Fruit fly (Drosophila melanogaster) whole organism, embryonic: ENCODE measurements around the gene Inx3.

Source experiments
- Bdp1 ChIP-seq: fragments of 200-800 bp; sonication (Bioruptor generic); optimal IDR thresholded peaks from 3 replicates; lab custom pipeline; 2016; ENCODE audit warnings: missing biosample characterization, missing genetic modification characterization
- Blimp-1 ChIP-seq: fragments of 200-800 bp; sonication (Bioruptor generic); optimal IDR thresholded peaks from 3 replicates; lab custom pipeline; 2018; ENCODE audit warnings: missing biosample characterization, missing genetic modification characterization, mild to moderate bottlenecking, moderate library complexity, missing genetic modification reagents
- CG10267 ChIP-seq: fragments of 200-800 bp; sonication (Bioruptor generic); optimal IDR thresholded peaks from 2 replicates; lab custom pipeline; 2018; ENCODE audit warnings: missing biosample characterization, mild to moderate bottlenecking, missing genetic modification characterization, moderate library complexity
- CG10274 ChIP-seq: fragments of 200-800 bp; sonication (Bioruptor generic); optimal IDR thresholded peaks from 3 replicates; lab custom pipeline; 2017; ENCODE audit warnings: missing biosample characterization, mild to moderate bottlenecking, missing genetic modification characterization
- CG10431 ChIP-seq: fragments of 200-800 bp; sonication (Bioruptor generic); optimal IDR thresholded peaks from 3 replicates; lab custom pipeline; 2018; ENCODE audit warnings: missing biosample characterization, mild to moderate bottlenecking, missing genetic modification characterization
- CG12659 ChIP-seq: fragments of 200-800 bp; sonication (Bioruptor generic); optimal IDR thresholded peaks from 3 replicates; lab custom pipeline; 2017; ENCODE audit warnings: mild to moderate bottlenecking, missing biosample characterization, missing genetic modification reagents, missing genetic modification characterization
- CG13287 ChIP-seq: fragments of 200-800 bp; sonication (Bioruptor generic); IDR thresholded peaks from 2 replicates; pipeline ENCODE4 v1.3.6; 2022; ENCODE audit warnings: missing biosample characterization, missing genetic modification characterization; ENCODE audit not compliant: partially characterized antibody
- CG13894 ChIP-seq: fragments of 200-800 bp; sonication (Bioruptor generic); optimal IDR thresholded peaks from 3 replicates; lab custom pipeline; 2018; ENCODE audit warnings: missing biosample characterization, mild to moderate bottlenecking, missing genetic modification characterization, moderate library complexity
- CG15479 ChIP-seq: fragments of 200-800 bp; sonication (Bioruptor generic); optimal IDR thresholded peaks from 3 replicates; lab custom pipeline; 2019; ENCODE audit warnings: missing biosample characterization, mild to moderate bottlenecking, missing genetic modification characterization, moderate library complexity
- CG15514 ChIP-seq: fragments of 200-800 bp; sonication (Bioruptor generic); optimal IDR thresholded peaks from 3 replicates; lab custom pipeline; 2017; ENCODE audit warnings: missing biosample characterization, missing genetic modification characterization, mild to moderate bottlenecking, moderate library complexity, missing genetic modification reagents
- CG15601 ChIP-seq: fragments of 200-800 bp; sonication (Bioruptor generic); optimal IDR thresholded peaks from 3 replicates; lab custom pipeline; 2019; ENCODE audit warnings: missing biosample characterization, mild to moderate bottlenecking, missing genetic modification characterization, moderate library complexity
- CG2116 ChIP-seq: fragments of 200-800 bp; sonication (Bioruptor generic); optimal IDR thresholded peaks from 3 replicates; lab custom pipeline; 2018; ENCODE audit warnings: missing biosample characterization, mild to moderate bottlenecking, missing genetic modification characterization
- CG2129 ChIP-seq: fragments of 200-800 bp; sonication (Bioruptor generic); IDR thresholded peaks from 2 replicates; pipeline ENCODE4 v1.3.6; 2022; ENCODE audit warnings: missing biosample characterization, missing genetic modification characterization; ENCODE audit not compliant: partially characterized antibody
- CG2199 ChIP-seq: fragments of 200-800 bp; sonication (Bioruptor generic); IDR thresholded peaks from 3 replicates; pipeline ENCODE4 v1.3.6; 2022; ENCODE audit warnings: missing biosample characterization, missing genetic modification characterization
- CG2202 ChIP-seq: fragments of 200-800 bp; sonication (Bioruptor generic); optimal IDR thresholded peaks from 2 replicates; lab custom pipeline; 2018; ENCODE audit warnings: missing biosample characterization, mild to moderate bottlenecking, missing genetic modification characterization
- CG30403 ChIP-seq: fragments of 200-800 bp; sonication (Bioruptor generic); optimal IDR thresholded peaks from 3 replicates; lab custom pipeline; 2016; ENCODE audit warnings: missing biosample characterization, missing genetic modification characterization
- CG3995 ChIP-seq: fragments of 200-800 bp; sonication (Bioruptor generic); optimal IDR thresholded peaks from 3 replicates; lab custom pipeline; 2016; ENCODE audit warnings: missing biosample characterization, missing genetic modification characterization
- CG43689 ChIP-seq: fragments of 200-800 bp; sonication (Bioruptor generic); IDR thresholded peaks from 2 replicates; pipeline ENCODE4 v1.3.6; 2022; ENCODE audit warnings: missing biosample characterization, missing genetic modification characterization
- CG4617 ChIP-seq: fragments of 200-800 bp; sonication (Bioruptor generic); optimal IDR thresholded peaks from 3 replicates; lab custom pipeline; 2016; ENCODE audit warnings: missing biosample characterization, missing genetic modification characterization, borderline replicate concordance
- CG6765 ChIP-seq: fragments of 200-800 bp; sonication (Bioruptor generic); optimal IDR thresholded peaks from 3 replicates; lab custom pipeline; 2017; ENCODE audit warnings: missing biosample characterization, mild to moderate bottlenecking, missing genetic modification characterization
- CG6791 ChIP-seq: fragments of 200-800 bp; sonication (Bioruptor generic); IDR thresholded peaks from 3 replicates; pipeline ENCODE4 v1.3.6; 2022; ENCODE audit warnings: missing biosample characterization, missing genetic modification characterization; ENCODE audit not compliant: partially characterized antibody
- CG8290 ChIP-seq, 3 experiments: fragments of 200-800 bp; sonication (Bioruptor generic); optimal IDR thresholded peaks; 2 replicates each; lab custom pipeline; 2016 to 2019; ENCODE audit warnings: missing biosample characterization in 3 of 3, missing genetic modification characterization in 3 of 3, mild to moderate bottlenecking in 2 of 3, moderate library complexity in 1 of 3
- CHES-1-like ChIP-seq: fragments of 200-800 bp; sonication (Bioruptor generic); optimal IDR thresholded peaks from 2 replicates; lab custom pipeline; 2016; ENCODE audit warnings: missing biosample characterization, missing genetic modification characterization
- Drgx ChIP-seq: fragments of 200-800 bp; sonication (Bioruptor generic); IDR thresholded peaks from 2 replicates; pipeline ENCODE4 v1.3.6; 2022; ENCODE audit warnings: missing biosample characterization, missing genetic modification characterization
- Ets97D ChIP-seq: fragments of 200-800 bp; sonication (Bioruptor generic); optimal IDR thresholded peaks from 3 replicates; lab custom pipeline; 2016; ENCODE audit warnings: missing biosample characterization, missing genetic modification characterization
- Fer2 ChIP-seq: fragments of 200-800 bp; sonication (Bioruptor generic); optimal IDR thresholded peaks from 2 replicates; lab custom pipeline; 2018; ENCODE audit warnings: missing biosample characterization, mild to moderate bottlenecking, missing genetic modification characterization, moderate library complexity
- HmgD ChIP-seq: fragments of 200-800 bp; sonication (Bioruptor generic); optimal IDR thresholded peaks from 3 replicates; lab custom pipeline; 2016; ENCODE audit warnings: missing biosample characterization, missing genetic modification characterization
- Hmx ChIP-seq: fragments of 200-800 bp; sonication (Bioruptor generic); optimal IDR thresholded peaks from 2 replicates; lab custom pipeline; 2016; ENCODE audit warnings: missing biosample characterization, missing genetic modification characterization
- Lim3 ChIP-seq: fragments of 200-800 bp; sonication (Bioruptor generic); IDR thresholded peaks from 2 replicates; pipeline ENCODE4 v1.3.6; 2022; ENCODE audit warnings: missing biosample characterization, missing genetic modification characterization
- Optix ChIP-seq: fragments of 200-800 bp; sonication (Bioruptor generic); IDR thresholded peaks from 3 replicates; pipeline ENCODE4 v1.3.6; 2022; ENCODE audit warnings: missing biosample characterization, missing genetic modification characterization
- Rfx ChIP-seq: fragments of 200-800 bp; sonication (Bioruptor generic); IDR thresholded peaks from 2 replicates; pipeline ENCODE4 v1.3.6; 2022; ENCODE audit warnings: missing biosample characterization, missing genetic modification characterization
- Scr ChIP-seq: fragments of 200-800 bp; sonication (Bioruptor generic); IDR thresholded peaks from 2 replicates; pipeline ENCODE4 v1.3.6; 2022; ENCODE audit warnings: missing biosample characterization, missing genetic modification characterization; ENCODE audit not compliant: partially characterized antibody
- Sin3A ChIP-seq: fragments of >200 bp; optimal IDR thresholded peaks from 2 replicates; lab custom pipeline; 2018
- Xrp1 ChIP-seq: fragments of 200-800 bp; sonication (Bioruptor generic); IDR thresholded peaks from 2 replicates; pipeline ENCODE4 v1.3.6; 2022; ENCODE audit warnings: missing biosample characterization, missing genetic modification characterization
- ab ChIP-seq: fragments of 200-800 bp; sonication (Bioruptor generic); optimal IDR thresholded peaks from 2 replicates; lab custom pipeline; 2016; ENCODE audit warnings: missing biosample characterization, missing genetic modification characterization
- ara ChIP-seq: fragments of 200-800 bp; sonication (Bioruptor generic); IDR thresholded peaks from 2 replicates; pipeline ENCODE4 v1.3.6; 2022; ENCODE audit warnings: missing biosample characterization, missing genetic modification characterization
- az2 ChIP-seq: fragments of 200-800 bp; sonication (Bioruptor generic); optimal IDR thresholded peaks from 3 replicates; lab custom pipeline; 2016; ENCODE audit warnings: missing biosample characterization, missing genetic modification characterization
- bbx ChIP-seq: fragments of 200-800 bp; sonication (Bioruptor generic); IDR thresholded peaks from 2 replicates; pipeline ENCODE4 v1.3.6; 2022; ENCODE audit warnings: missing biosample characterization, missing genetic modification characterization; ENCODE audit not compliant: partially characterized antibody
- chm ChIP-seq: fragments of 200-800 bp; sonication (Bioruptor generic); IDR thresholded peaks from 2 replicates; pipeline ENCODE4 v1.3.6; 2022; ENCODE audit warnings: missing biosample characterization, missing genetic modification characterization
- ci ChIP-seq: fragments of 200-800 bp; sonication (Bioruptor generic); IDR thresholded peaks from 3 replicates; pipeline ENCODE4 v1.3.6; 2022; ENCODE audit warnings: missing biosample characterization, missing genetic modification characterization
- ewg ChIP-seq: fragments of 200-800 bp; sonication (Bioruptor generic); optimal IDR thresholded peaks from 3 replicates; lab custom pipeline; 2017; ENCODE audit warnings: mild to moderate bottlenecking, missing biosample characterization, missing genetic modification reagents, missing genetic modification characterization
- fd64A ChIP-seq: fragments of 200-800 bp; sonication (Bioruptor generic); optimal IDR thresholded peaks from 3 replicates; lab custom pipeline; 2018; ENCODE audit warnings: missing biosample characterization, mild to moderate bottlenecking, missing genetic modification characterization
- gce ChIP-seq: fragments of 200-800 bp; sonication (Bioruptor generic); IDR thresholded peaks from 3 replicates; pipeline ENCODE4 v1.3.6; 2022; ENCODE audit warnings: missing biosample characterization, missing genetic modification characterization
- hth ChIP-seq: fragments of >200 bp; optimal IDR thresholded peaks from 2 replicates; lab custom pipeline; 2017; ENCODE audit warnings: inconsistent platforms
- lilli ChIP-seq: fragments of 200-800 bp; sonication (Bioruptor generic); optimal IDR thresholded peaks from 3 replicates; lab custom pipeline; 2016; ENCODE audit warnings: missing biosample characterization, missing genetic modification characterization
- nau ChIP-seq: fragments of 200-800 bp; sonication (Bioruptor generic); optimal IDR thresholded peaks from 3 replicates; lab custom pipeline; 2017; ENCODE audit warnings: missing biosample characterization, mild to moderate bottlenecking, missing genetic modification characterization, missing genetic modification reagents
- nom ChIP-seq: fragments of 200-800 bp; sonication (Bioruptor generic); optimal IDR thresholded peaks from 2 replicates; lab custom pipeline; 2017; ENCODE audit warnings: missing biosample characterization, missing genetic modification characterization, mild to moderate bottlenecking, moderate library complexity, missing genetic modification reagents
- peb ChIP-seq: fragments of 200-800 bp; sonication (Bioruptor generic); IDR thresholded peaks from 2 replicates; pipeline ENCODE4 v1.3.6; 2022; ENCODE audit warnings: missing biosample characterization, missing genetic modification characterization
- slou ChIP-seq: fragments of 200-800 bp; sonication (Bioruptor generic); optimal IDR thresholded peaks from 3 replicates; lab custom pipeline; 2016; ENCODE audit warnings: missing biosample characterization, missing genetic modification characterization
- sqz ChIP-seq: fragments of 200-800 bp; sonication (Bioruptor generic); optimal IDR thresholded peaks from 3 replicates; lab custom pipeline; 2018; ENCODE audit warnings: missing biosample characterization, mild to moderate bottlenecking, missing genetic modification characterization
- trh ChIP-seq: fragments of 200-800 bp; sonication (Bioruptor generic); optimal IDR thresholded peaks from 2 replicates; lab custom pipeline; 2016; ENCODE audit warnings: missing biosample characterization, missing genetic modification characterization

Gene Inx3

DNA sequence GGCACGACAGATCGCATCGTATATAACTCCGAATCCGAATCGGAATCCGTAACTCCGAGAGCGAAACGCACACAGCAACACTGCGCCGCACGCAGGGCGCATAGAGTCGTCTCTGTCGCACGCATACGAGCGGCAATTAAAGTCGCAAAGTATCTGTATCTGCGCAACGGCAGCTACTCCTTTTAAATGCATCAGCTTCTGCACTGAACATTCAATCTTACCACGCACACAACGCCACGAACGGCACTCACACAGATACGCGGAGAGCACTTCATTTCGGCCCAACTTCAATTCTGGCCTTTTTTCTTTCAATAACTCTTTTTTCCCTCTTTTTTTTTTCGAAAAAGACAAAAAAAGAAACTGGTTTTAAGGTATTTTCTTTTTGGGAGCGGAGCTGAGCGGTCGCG, 1.1 kb downstream of the Inx3 start:
- TF ChIP-seq CG12659 (GFP tag; lab: Kevin White, UChicago): no peak
- peak; percentile 24 for TF ChIP-seq CG8290 (GFP tag; optimal IDR thresholded peaks at IDR 0.05; lab: Kevin White, UChicago)
- TF ChIP-seq CG8290 (tag; optimal IDR thresholded peaks at IDR 0.05; lab: Kevin White, UChicago): no peak
- TF ChIP-seq lilli: no peak
- TF ChIP-seq slou (GFP tag; lab: Kevin White, UChicago): no peak
- peak; percentile 30; the same call in 1 of the 3 replicates for TF ChIP-seq CG6791 (GFP tag; lab: Robert Waterston, UW)
- no peak for TF ChIP-seq CG4617
- TF ChIP-seq CG2199 (GFP tag; lab: Robert Waterston, UW): peak; percentile 84
- no peak for TF ChIP-seq fd64A
- TF ChIP-seq ewg (GFP tag; lab: Kevin White, UChicago): peak; percentile 27
- no peak for TF ChIP-seq Optix
- TF ChIP-seq CG15601 (tag; lab: Kevin White, UChicago): peak; percentile 26
- TF ChIP-seq CG10267: no peak
- TF ChIP-seq chm (GFP tag; lab: Robert Waterston, UW): peak; percentile 18; the same call in 1 of the 2 replicates
- no peak for TF ChIP-seq trh (GFP tag; lab: Kevin White, UChicago)
- TF ChIP-seq Xrp1 (GFP tag; lab: Robert Waterston, UW): no peak
- peak; percentile 78 for TF ChIP-seq Drgx (GFP tag; lab: Robert Waterston, UW)
- no peak for TF ChIP-seq Rfx (GFP tag; lab: Robert Waterston, UW)
- no peak for TF ChIP-seq Bdp1 (GFP tag; lab: Kevin White, UChicago)
- TF ChIP-seq CG43689: no peak
- no peak for TF ChIP-seq CG6765
- TF ChIP-seq bbx (GFP tag; lab: Robert Waterston, UW): 0 out of 2 replicates have a peak, but pooled peaks have one; percentile 10
- no peak for TF ChIP-seq CG10274 (GFP tag; lab: Kevin White, UChicago)
- no peak for TF ChIP-seq CHES-1-like (GFP tag; lab: Kevin White, UChicago)
- TF ChIP-seq Fer2 (tag; lab: Kevin White, UChicago): no peak
- TF ChIP-seq CG10431: no peak
- no peak for TF ChIP-seq Hmx (GFP tag; lab: Kevin White, UChicago)
- peak; percentile 58 for TF ChIP-seq CG15479 (GFP tag; lab: Kevin White, UChicago)
- no peak for TF ChIP-seq Blimp-1
- no peak for TF ChIP-seq Lim3
- TF ChIP-seq az2 (GFP tag; lab: Kevin White, UChicago): no peak
- TF ChIP-seq HmgD (GFP tag; lab: Kevin White, UChicago): no peak
- no peak for TF ChIP-seq Ets97D (GFP tag; lab: Kevin White, UChicago)
- no peak for TF ChIP-seq CG3995 (GFP tag; lab: Kevin White, UChicago)
- peak; percentile 80 for TF ChIP-seq sqz (GFP tag; lab: Kevin White, UChicago)
- no peak for TF ChIP-seq CG2202
- TF ChIP-seq CG2129 (GFP tag; lab: Robert Waterston, UW): no peak
- peak; percentile 35 for TF ChIP-seq CG13894 (tag; lab: Kevin White, UChicago)
- no peak for TF ChIP-seq gce (GFP tag; lab: Robert Waterston, UW)
- TF ChIP-seq Sin3A: no peak
- peak; percentile 16; the same call in 1 of the 3 replicates for TF ChIP-seq ci
- peak; percentile 26 for TF ChIP-seq CG2116 (GFP tag; lab: Kevin White, UChicago)
- no peak for TF ChIP-seq ab (GFP tag; lab: Kevin White, UChicago)
- TF ChIP-seq peb (GFP tag; lab: Robert Waterston, UW): no peak
- TF ChIP-seq nau (GFP tag; lab: Kevin White, UChicago): no peak
- no peak for TF ChIP-seq ara
- no peak for TF ChIP-seq CG30403 (GFP tag; lab: Kevin White, UChicago)
- no peak for TF ChIP-seq Scr (GFP tag; lab: Robert Waterston, UW)
- TF ChIP-seq CG15514 (GFP tag; lab: Kevin White, UChicago): no peak
- TF ChIP-seq nom (GFP tag; lab: Kevin White, UChicago): peak; percentile 99
- no peak for TF ChIP-seq CG13287 (GFP tag; lab: Robert Waterston, UW)
- TF ChIP-seq hth (lab: Kevin White, UChicago): no peak
